Worm (Caenorhabditis elegans) whole organism, L1 larva: Measurements from ENCODE around the gene nhr-88.

Experiments used
- alr-1 ChIP-seq: fragments of 200-800 bp; sonication (Bioruptor generic); optimal IDR thresholded peaks from 2 replicates; lab custom pipeline; 2018; ENCODE audit warnings: borderline replicate concordance, mild to moderate bottlenecking, missing genetic modification characterization, missing compliant biosample characterization
- ama-1 ChIP-seq: fragments of 150-350 bp; optimal IDR thresholded peaks from 2 replicates; lab custom pipeline; 2014
- ceh-88 ChIP-seq: fragments of 200-800 bp; sonication (Bioruptor generic); IDR thresholded peaks from 2 replicates; pipeline ENCODE4 v1.3.6; 2022; ENCODE audit warnings: missing genetic modification characterization, missing compliant biosample characterization
- ces-1 ChIP-seq: fragments of 150-350 bp; optimal IDR thresholded peaks from 2 replicates; lab custom pipeline; 2014; ENCODE audit warnings: missing biosample characterization, missing genetic modification reagents, missing genetic modification characterization
- fkh-10 ChIP-seq: sonication (generic microtip); optimal IDR thresholded peaks from 2 replicates; lab custom pipeline; 2017; ENCODE audit warnings: missing biosample characterization, missing genetic modification reagents, missing genetic modification characterization
- lin-39 ChIP-seq: fragments of 150-350 bp; optimal IDR thresholded peaks from 2 replicates; lab custom pipeline; 2014; ENCODE audit warnings: missing biosample characterization, missing genetic modification reagents, missing genetic modification characterization
- pag-3 ChIP-seq: sonication (generic microtip); optimal IDR thresholded peaks from 2 replicates; lab custom pipeline; 2017; ENCODE audit warnings: missing genetic modification characterization, mild to moderate bottlenecking, missing compliant biosample characterization, antibody characterized with exemption, borderline replicate concordance; ENCODE audit not compliant: insufficient read depth
- unc-30 ChIP-seq: sonication (generic microtip); optimal IDR thresholded peaks from 2 replicates; lab custom pipeline; 2017; ENCODE audit warnings: missing biosample characterization, missing genetic modification characterization
- unc-62 ChIP-seq: fragments of 150-350 bp; optimal IDR thresholded peaks from 2 replicates; lab custom pipeline; 2014; ENCODE audit warnings: missing biosample characterization, missing genetic modification reagents, missing genetic modification characterization

DNA sequence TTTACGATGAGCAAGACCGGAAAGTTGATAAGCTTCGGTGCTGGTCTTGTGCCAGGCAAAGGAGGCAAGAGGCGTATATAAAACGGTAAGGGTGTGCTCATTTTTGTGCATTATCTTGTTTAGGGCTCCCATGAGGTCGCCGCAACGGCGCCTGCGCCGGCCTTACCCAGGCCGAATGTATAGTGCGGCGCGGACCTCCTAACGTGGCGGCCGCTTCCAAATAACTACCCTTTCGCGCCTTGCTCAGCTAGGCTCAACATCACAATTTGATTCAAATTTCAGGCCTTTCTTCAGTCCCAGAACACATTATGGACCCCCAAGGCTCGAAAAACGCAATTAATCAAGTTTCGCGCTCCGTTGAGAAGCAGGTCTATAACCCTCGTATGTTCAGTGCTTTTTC is 48.9 kb upstream of the nhr-88 start, which contains the start of the genes ZK355.3 and ZK355.8:
- TF ChIP-seq fkh-10 (no peak), ceh-88 (no peak), ama-1 (lab: Kevin White, UChicago) (no peak), ces-1 (GFP tag; lab: Kevin White, UChicago) (no peak), unc-30 (no peak), lin-39 (no peak), pag-3 (tag; lab: Kevin White, UChicago) (no peak), alr-1 (tag; lab: Kevin White, UChicago) (no peak), unc-62 (GFP tag; lab: Kevin White, UChicago) (no peak)
